Fruit fly (Drosophila melanogaster) whole organism, embryonic: Measurements from ENCODE around the gene Syx1A.

Experiments used
- Adf1 ChIP-seq: fragments of 200-800 bp; sonication (Bioruptor generic); IDR thresholded peaks from 2 replicates; pipeline ENCODE4 v1.3.6; 2022; ENCODE audit warnings: missing biosample characterization, missing genetic modification characterization
- B-H2 ChIP-seq: fragments of 200-800 bp; sonication (Bioruptor generic); optimal IDR thresholded peaks from 2 replicates; lab custom pipeline; 2018; ENCODE audit warnings: missing biosample characterization, mild to moderate bottlenecking, missing genetic modification characterization
- Bdp1 ChIP-seq: fragments of 200-800 bp; sonication (Bioruptor generic); optimal IDR thresholded peaks from 3 replicates; lab custom pipeline; 2016; ENCODE audit warnings: missing biosample characterization, missing genetic modification characterization
- Blimp-1 ChIP-seq: fragments of 200-800 bp; sonication (Bioruptor generic); optimal IDR thresholded peaks from 3 replicates; lab custom pipeline; 2018; ENCODE audit warnings: missing biosample characterization, missing genetic modification characterization, mild to moderate bottlenecking, moderate library complexity, missing genetic modification reagents
- CG10366 ChIP-seq: fragments of 200-800 bp; sonication (Bioruptor generic); IDR thresholded peaks from 2 replicates; pipeline ENCODE4 v1.3.6; 2022; ENCODE audit warnings: missing biosample characterization, missing genetic modification characterization
- CG12236 ChIP-seq: fragments of 200-800 bp; sonication (Bioruptor generic); optimal IDR thresholded peaks from 2 replicates; lab custom pipeline; 2016; ENCODE audit warnings: missing biosample characterization, missing genetic modification characterization
- CG13624 ChIP-seq: fragments of 200-800 bp; sonication (Bioruptor generic); optimal IDR thresholded peaks from 2 replicates; lab custom pipeline; 2016; ENCODE audit warnings: missing biosample characterization, missing genetic modification characterization
- CG18262 ChIP-seq: fragments of 200-800 bp; optimal IDR thresholded peaks from 3 replicates; lab custom pipeline; 2019; ENCODE audit warnings: missing biosample characterization, mild to moderate bottlenecking, missing genetic modification characterization, moderate library complexity
- CG2202 ChIP-seq: fragments of 200-800 bp; sonication (Bioruptor generic); optimal IDR thresholded peaks from 2 replicates; lab custom pipeline; 2018; ENCODE audit warnings: missing biosample characterization, mild to moderate bottlenecking, missing genetic modification characterization
- CG2678 ChIP-seq: fragments of 200-800 bp; sonication (Bioruptor generic); optimal IDR thresholded peaks from 3 replicates; lab custom pipeline; 2019; ENCODE audit warnings: missing biosample characterization, mild to moderate bottlenecking, missing genetic modification characterization, moderate library complexity
- CG30403 ChIP-seq: fragments of 200-800 bp; sonication (Bioruptor generic); optimal IDR thresholded peaks from 3 replicates; lab custom pipeline; 2016; ENCODE audit warnings: missing biosample characterization, missing genetic modification characterization
- CG32532 ChIP-seq: fragments of 200-800 bp; sonication (Bioruptor generic); IDR thresholded peaks from 2 replicates; pipeline ENCODE4 v1.3.6; 2022; ENCODE audit warnings: missing biosample characterization, missing genetic modification characterization
- CG34376 ChIP-seq: fragments of 200-800 bp; sonication (Bioruptor generic); optimal IDR thresholded peaks from 2 replicates; lab custom pipeline; 2018; ENCODE audit warnings: missing biosample characterization, mild to moderate bottlenecking, missing genetic modification characterization
- CG6813 ChIP-seq: fragments of 200-800 bp; sonication (Bioruptor generic); optimal IDR thresholded peaks from 2 replicates; lab custom pipeline; 2017; ENCODE audit warnings: missing biosample characterization, missing genetic modification characterization, mild to moderate bottlenecking, moderate library complexity, missing genetic modification reagents
- CG7271 ChIP-seq: fragments of 200-800 bp; sonication (Bioruptor generic); optimal IDR thresholded peaks from 2 replicates; lab custom pipeline; 2018; ENCODE audit warnings: missing biosample characterization, mild to moderate bottlenecking, missing genetic modification characterization, moderate library complexity
- CG8290 ChIP-seq, 3 experiments: fragments of 200-800 bp; sonication (Bioruptor generic); optimal IDR thresholded peaks; 2 replicates each; lab custom pipeline; 2016 to 2019; ENCODE audit warnings: missing biosample characterization in 3 of 3, missing genetic modification characterization in 3 of 3, mild to moderate bottlenecking in 2 of 3, moderate library complexity in 1 of 3
- CG9932 ChIP-seq: fragments of 200-800 bp; sonication (Bioruptor generic); IDR thresholded peaks from 2 replicates; pipeline ENCODE4 v1.3.6; 2022; ENCODE audit warnings: missing biosample characterization, missing genetic modification characterization
- Dek ChIP-seq: fragments of 200-800 bp; sonication (Bioruptor generic); optimal IDR thresholded peaks from 3 replicates; lab custom pipeline; 2019; ENCODE audit warnings: missing biosample characterization, mild to moderate bottlenecking, missing genetic modification characterization, moderate library complexity
- Doc2 ChIP-seq: fragments of 200-800 bp; sonication (Bioruptor generic); IDR thresholded peaks from 2 replicates; pipeline ENCODE4 v1.3.6; 2022; ENCODE audit warnings: missing biosample characterization, missing genetic modification characterization
- ERR ChIP-seq: fragments of 200-800 bp; sonication (Bioruptor generic); optimal IDR thresholded peaks from 2 replicates; lab custom pipeline; 2016; ENCODE audit warnings: missing biosample characterization, missing genetic modification characterization
- HmgD ChIP-seq: fragments of 200-800 bp; sonication (Bioruptor generic); optimal IDR thresholded peaks from 3 replicates; lab custom pipeline; 2016; ENCODE audit warnings: missing biosample characterization, missing genetic modification characterization
- Hmr ChIP-seq: fragments of 200-800 bp; sonication (Bioruptor generic); optimal IDR thresholded peaks from 3 replicates; lab custom pipeline; 2017; ENCODE audit warnings: mild to moderate bottlenecking, missing biosample characterization, missing genetic modification reagents, missing genetic modification characterization
- Hr3 ChIP-seq: fragments of 200-800 bp; sonication (Bioruptor generic); optimal IDR thresholded peaks from 3 replicates; lab custom pipeline; 2016; ENCODE audit warnings: missing biosample characterization, missing genetic modification characterization
- Med ChIP-seq: fragments of 200-800 bp; sonication (Bioruptor generic); peaks from one replicate; lab custom pipeline; 2016; ENCODE audit warnings: missing biosample characterization, missing genetic modification characterization, mild to moderate bottlenecking, inconsistent platforms, moderate library complexity
- Mrtf ChIP-seq: fragments of 200-800 bp; sonication (Bioruptor generic); IDR thresholded peaks from 3 replicates; pipeline ENCODE4 v1.3.6; 2022; ENCODE audit warnings: missing biosample characterization, missing genetic modification characterization
- Sox102F ChIP-seq: fragments of 200-800 bp; sonication (Bioruptor generic); optimal IDR thresholded peaks from 2 replicates; lab custom pipeline; 2018; ENCODE audit warnings: missing biosample characterization, mild to moderate bottlenecking, missing genetic modification characterization, moderate library complexity
- bab2 ChIP-seq: fragments of 200-800 bp; sonication (Bioruptor generic); optimal IDR thresholded peaks from 2 replicates; lab custom pipeline; 2016; ENCODE audit warnings: missing biosample characterization, missing genetic modification characterization
- danr ChIP-seq: fragments of 200-800 bp; sonication (Bioruptor generic); IDR thresholded peaks from 2 replicates; pipeline ENCODE4 v1.3.6; 2022; ENCODE audit warnings: missing biosample characterization, missing genetic modification characterization
- dmrt99B ChIP-seq: fragments of 200-800 bp; sonication (Bioruptor generic); optimal IDR thresholded peaks from 2 replicates; lab custom pipeline; 2018; ENCODE audit warnings: missing biosample characterization, mild to moderate bottlenecking, missing genetic modification characterization, moderate library complexity
- dpn ChIP-seq, 2 experiments: fragments of 200-800 bp; sonication (Bioruptor generic); optimal IDR thresholded peaks; 3 replicates each; lab custom pipeline; 2016; ENCODE audit warnings: missing biosample characterization in 2 of 2, missing genetic modification characterization in 2 of 2
- dysf ChIP-seq: fragments of 200-800 bp; sonication (Bioruptor generic); IDR thresholded peaks from 3 replicates; pipeline ENCODE4 v1.3.6; 2022; ENCODE audit warnings: missing biosample characterization, missing genetic modification characterization
- exex ChIP-seq: fragments of 200-800 bp; sonication (Bioruptor generic); optimal IDR thresholded peaks from 4 replicates; lab custom pipeline; 2018; ENCODE audit warnings: missing biosample characterization, mild to moderate bottlenecking, missing genetic modification characterization, moderate library complexity
- fru ChIP-seq: fragments of >200 bp; optimal IDR thresholded peaks from 2 replicates; lab custom pipeline; 2017
- hkb ChIP-seq, 2 experiments: fragments of 200-800 bp in 1 of 2; fragments of >200 bp in 1 of 2; sonication (Bioruptor generic) in 1 of 2; IDR thresholded peaks in 1 of 2; optimal IDR thresholded peaks in 1 of 2; 2 replicates each; pipeline versions ENCODE4 v1.3.6 to Lab custom; 2017 to 2022; ENCODE audit warnings: missing biosample characterization in 1 of 2, missing genetic modification characterization in 1 of 2
- nerfin-1 ChIP-seq: fragments of 200-800 bp; sonication (Bioruptor generic); optimal IDR thresholded peaks from 3 replicates; lab custom pipeline; 2019; ENCODE audit warnings: missing biosample characterization, mild to moderate bottlenecking, missing genetic modification characterization, moderate library complexity
- nmo ChIP-seq: fragments of 200-800 bp; sonication (Bioruptor generic); optimal IDR thresholded peaks from 2 replicates; lab custom pipeline; 2018; ENCODE audit warnings: missing biosample characterization, mild to moderate bottlenecking, missing genetic modification characterization, moderate library complexity
- otp ChIP-seq: fragments of 200-800 bp; sonication (Bioruptor generic); IDR thresholded peaks from 3 replicates; pipeline ENCODE4, ENCODE4 v1.3.6; 2022; ENCODE audit warnings: missing biosample characterization, missing genetic modification characterization
- pum ChIP-seq: fragments of 200-800 bp; sonication (Bioruptor generic); optimal IDR thresholded peaks from 2 replicates; lab custom pipeline; 2016; ENCODE audit warnings: missing biosample characterization, missing genetic modification characterization
- ro ChIP-seq: fragments of 200-800 bp; sonication (Bioruptor generic); IDR thresholded peaks from 2 replicates; pipeline ENCODE4 v1.3.6; 2022; ENCODE audit warnings: missing biosample characterization, missing genetic modification characterization
- sens ChIP-seq: fragments of 200-800 bp; sonication (Bioruptor generic); peaks from one replicate; lab custom pipeline; 2016; ENCODE audit warnings: missing biosample characterization, missing genetic modification characterization
- sisA ChIP-seq: fragments of 200-800 bp; sonication (Bioruptor generic); IDR thresholded peaks from 2 replicates; pipeline ENCODE4 v1.3.6; 2022; ENCODE audit warnings: missing biosample characterization, missing genetic modification characterization
- slbo ChIP-seq: fragments of 200-800 bp; sonication (Bioruptor generic); IDR thresholded peaks from 2 replicates; pipeline ENCODE4 v1.3.6; 2022; ENCODE audit warnings: missing biosample characterization, missing genetic modification characterization
- slou ChIP-seq: fragments of 200-800 bp; sonication (Bioruptor generic); optimal IDR thresholded peaks from 3 replicates; lab custom pipeline; 2016; ENCODE audit warnings: missing biosample characterization, missing genetic modification characterization
- so ChIP-seq: fragments of 200-800 bp; sonication (Bioruptor generic); IDR thresholded peaks from 3 replicates; pipeline ENCODE4 v1.3.6; 2022; ENCODE audit warnings: missing biosample characterization, missing genetic modification characterization
- sob ChIP-seq: fragments of 200-800 bp; sonication (Bioruptor generic); IDR thresholded peaks from 2 replicates; pipeline ENCODE4 v1.3.6; 2022; ENCODE audit warnings: missing biosample characterization, missing genetic modification characterization
- sug ChIP-seq: fragments of 200-800 bp; optimal IDR thresholded peaks from 2 replicates; lab custom pipeline; 2019; ENCODE audit warnings: missing biosample characterization, mild to moderate bottlenecking, missing genetic modification characterization, moderate library complexity
- tap ChIP-seq: fragments of 200-800 bp; optimal IDR thresholded peaks from 3 replicates; lab custom pipeline; 2019; ENCODE audit warnings: missing biosample characterization, mild to moderate bottlenecking, missing genetic modification characterization, moderate library complexity
- tgo ChIP-seq: fragments of 200-800 bp; sonication (Bioruptor generic); IDR thresholded peaks from 3 replicates; pipeline ENCODE4 v1.3.6; 2022; ENCODE audit warnings: missing biosample characterization, missing genetic modification characterization
- tio ChIP-seq: fragments of 200-800 bp; sonication (Bioruptor generic); optimal IDR thresholded peaks from 2 replicates; lab custom pipeline; 2017; ENCODE audit warnings: missing biosample characterization, missing genetic modification characterization, inconsistent platforms
- ttk ChIP-seq: fragments of 200-800 bp; sonication (Bioruptor generic); IDR thresholded peaks from 2 replicates; pipeline ENCODE4 v2.1.2; 2022; ENCODE audit warnings: missing biosample characterization, missing genetic modification characterization
- zf30C ChIP-seq: fragments of 200-800 bp; sonication (Bioruptor generic); optimal IDR thresholded peaks from 3 replicates; lab custom pipeline; 2018; ENCODE audit warnings: missing biosample characterization, mild to moderate bottlenecking, missing genetic modification characterization

The Syx1A gene

dm6 chr3R:24100717-24101116, 4.8 kb downstream of the Syx1A start (continued):
- TF ChIP-seq otp (GFP tag; lab: Robert Waterston, UW): 0 out of 3 replicates have a peak, but pooled peaks have one; percentile 36
- no peak for TF ChIP-seq Doc2 (GFP tag; lab: Robert Waterston, UW)
- TF ChIP-seq Med (GFP tag; lab: Kevin White, UChicago): peak; percentile 86
- peak; percentile 65 for TF ChIP-seq CG32532 (GFP tag; lab: Robert Waterston, UW)
- TF ChIP-seq dysf (GFP tag; lab: Robert Waterston, UW): peak; percentile 55; the same call in 2 of the 3 replicates
- TF ChIP-seq sug (tag; lab: Kevin White, UChicago): peak; percentile 24
- no peak for TF ChIP-seq fru (lab: Kevin White, UChicago)
- peak; percentile 29 for TF ChIP-seq CG13624 (GFP tag; lab: Kevin White, UChicago)
- TF ChIP-seq dpn (GFP tag; optimal IDR thresholded peaks at IDR 0.05; lab: Kevin White, UChicago): peak in 1 of 2 experiments; percentile 15
- no peak for TF ChIP-seq tap (tag; lab: Kevin White, UChicago)
- TF ChIP-seq CG2202 (tag; lab: Kevin White, UChicago): no peak
- no peak for TF ChIP-seq ro (GFP tag; lab: Robert Waterston, UW)
- TF ChIP-seq slou (GFP tag; lab: Kevin White, UChicago): no peak
- no peak for TF ChIP-seq CG8290 (GFP tag; optimal IDR thresholded peaks at IDR 0.05; lab: Kevin White, UChicago)
- TF ChIP-seq CG8290 (tag; optimal IDR thresholded peaks at IDR 0.05; lab: Kevin White, UChicago): peak in 1 of 2 experiments; percentile 2
- peak; percentile 8 for TF ChIP-seq Dek (tag; lab: Kevin White, UChicago)
- peak; percentile 37 for TF ChIP-seq Sox102F (GFP tag; lab: Kevin White, UChicago)
- TF ChIP-seq tio (GFP tag; lab: Kevin White, UChicago): no peak
- TF ChIP-seq Bdp1 (GFP tag; lab: Kevin White, UChicago): no peak
- TF ChIP-seq CG18262 (tag; lab: Kevin White, UChicago): peak; percentile 22
- no peak for TF ChIP-seq zf30C
- TF ChIP-seq Hmr (GFP tag; lab: Kevin White, UChicago): peak; percentile 35
- TF ChIP-seq CG10366: peak; percentile 11; the same call in 1 of the 2 replicates
- no peak for TF ChIP-seq CG12236 (GFP tag; lab: Kevin White, UChicago)
- peak; percentile 28 for TF ChIP-seq CG2678 (tag; lab: Kevin White, UChicago)
- no peak for TF ChIP-seq nmo (GFP tag; lab: Kevin White, UChicago)
- no peak for TF ChIP-seq HmgD (GFP tag; lab: Kevin White, UChicago)
- TF ChIP-seq sob (GFP tag; lab: Robert Waterston, UW): 0 out of 2 replicates have a peak, but pooled peaks have one; percentile 31
- TF ChIP-seq CG9932 (GFP tag; lab: Robert Waterston, UW): peak; percentile 71
- no peak for TF ChIP-seq Mrtf (GFP tag; lab: Robert Waterston, UW)
- no peak for TF ChIP-seq pum
- peak; percentile 20; the same call in 1 of the 3 replicates for TF ChIP-seq tgo (GFP tag; lab: Robert Waterston, UW)
- no peak for TF ChIP-seq danr (GFP tag; lab: Robert Waterston, UW)
- TF ChIP-seq CG34376 (GFP tag; lab: Kevin White, UChicago): no peak
- no peak for TF ChIP-seq CG6813 (GFP tag; lab: Kevin White, UChicago)
- no peak for TF ChIP-seq ERR (GFP tag; lab: Kevin White, UChicago)
- TF ChIP-seq slbo (GFP tag; lab: Robert Waterston, UW): peak; percentile 71
- peak; percentile 2 for TF ChIP-seq Blimp-1 (GFP tag; lab: Kevin White, UChicago)
- TF ChIP-seq CG30403 (GFP tag; lab: Kevin White, UChicago): no peak
- no peak for TF ChIP-seq B-H2 (GFP tag; lab: Kevin White, UChicago)
- TF ChIP-seq dmrt99B (tag; lab: Kevin White, UChicago): peak; percentile 49
- TF ChIP-seq nerfin-1 (tag; lab: Kevin White, UChicago): no peak
- TF ChIP-seq CG7271 (tag; lab: Kevin White, UChicago): no peak
- TF ChIP-seq Hr3 (GFP tag; lab: Kevin White, UChicago): no peak
- no peak for TF ChIP-seq hkb (optimal IDR thresholded peaks at IDR 0.05; lab: Kevin White, UChicago)
- TF ChIP-seq hkb (GFP tag; IDR thresholded peaks at IDR 0.05; lab: Robert Waterston, UW): no peak
- peak; percentile 0 for TF ChIP-seq bab2 (GFP tag; lab: Kevin White, UChicago)
- TF ChIP-seq Adf1 (GFP tag; lab: Robert Waterston, UW): no peak
- no peak for TF ChIP-seq ttk
- no peak for TF ChIP-seq exex (tag; lab: Kevin White, UChicago)
- 0 out of 3 replicates have a peak, but pooled peaks have one; percentile 37 for TF ChIP-seq so
- peak; percentile 40; the same call in 1 of the 2 replicates for TF ChIP-seq sisA (GFP tag; lab: Robert Waterston, UW)
- peak; percentile 76 for TF ChIP-seq sens (GFP tag; lab: Kevin White, UChicago)
